Worm (Caenorhabditis elegans) whole organism, young adult: Measurements from ENCODE around the gene abcf-3.

Experiments
- D2030.7 ChIP-seq: fragments of 200-800 bp; sonication (Bioruptor generic); IDR thresholded peaks from 2 replicates; pipeline ENCODE4 v1.3.6; 2022; ENCODE audit warnings: missing genetic modification reagents, missing genetic modification characterization, missing compliant biosample characterization
- F33H1.4 ChIP-seq: fragments of 200-800 bp; sonication (Bioruptor generic); IDR thresholded peaks from 2 replicates; pipeline ENCODE4 v1.3.6; 2022; ENCODE audit warnings: missing genetic modification reagents, missing genetic modification characterization, missing compliant biosample characterization
- F37B4.10 ChIP-seq: fragments of 200-800 bp; sonication (Bioruptor generic); IDR thresholded peaks from 2 replicates; pipeline ENCODE4 v1.3.6; 2022; ENCODE audit warnings: missing genetic modification characterization, missing compliant biosample characterization
- F52B5.7 ChIP-seq: sonication (generic microtip); optimal IDR thresholded peaks from 2 replicates; lab custom pipeline; 2016; ENCODE audit warnings: mild to moderate bottlenecking, missing genetic modification characterization, missing compliant biosample characterization
- F55B11.4 ChIP-seq: sonication (generic microtip); optimal IDR thresholded peaks from 2 replicates; lab custom pipeline; 2016; ENCODE audit warnings: missing compliant biosample characterization, missing genetic modification characterization, borderline replicate concordance; ENCODE audit not compliant: insufficient read depth
- F57C9.4 ChIP-seq: sonication (generic microtip); optimal IDR thresholded peaks from 2 replicates; lab custom pipeline; 2017; ENCODE audit warnings: mild to moderate bottlenecking, missing genetic modification characterization, missing compliant biosample characterization
- T07F8.4 ChIP-seq: sonication (generic microtip); optimal IDR thresholded peaks from 2 replicates; lab custom pipeline; 2016; ENCODE audit warnings: mild to moderate bottlenecking, missing genetic modification characterization, moderate library complexity, missing compliant biosample characterization
- Y53F4B.3 ChIP-seq: fragments of 200-800 bp; sonication (Bioruptor generic); IDR thresholded peaks from 2 replicates; pipeline ENCODE4 v1.3.6; 2022; ENCODE audit warnings: missing genetic modification reagents, missing genetic modification characterization, missing compliant biosample characterization
- Y53G8AR.9 ChIP-seq: fragments of 200-800 bp; sonication (Bioruptor generic); conservative IDR thresholded peaks from 2 replicates; pipeline ENCODE4 v1.3.6; 2022; ENCODE audit warnings: missing genetic modification reagents, missing genetic modification characterization, missing compliant biosample characterization
- Y67H2A.10 ChIP-seq: fragments of 200-800 bp; sonication (Bioruptor generic); conservative IDR thresholded peaks from 2 replicates; pipeline ENCODE4 v1.3.6; 2022; ENCODE audit warnings: missing genetic modification reagents, missing genetic modification characterization, missing compliant biosample characterization
- ZK185.1 ChIP-seq: sonication (generic microtip); optimal IDR thresholded peaks from 2 replicates; lab custom pipeline; 2016; ENCODE audit warnings: mild to moderate bottlenecking, missing genetic modification characterization, missing compliant biosample characterization; ENCODE audit not compliant: poor library complexity, severe bottlenecking
- aptf-2 ChIP-seq: fragments of 200-800 bp; sonication (Bioruptor generic); conservative IDR thresholded peaks from 2 replicates; pipeline ENCODE4 v1.3.6; 2022; ENCODE audit warnings: missing genetic modification reagents, missing genetic modification characterization, missing compliant biosample characterization
- athp-1 ChIP-seq: sonication (generic microtip); optimal IDR thresholded peaks from 2 replicates; lab custom pipeline; 2017; ENCODE audit warnings: mild to moderate bottlenecking, missing genetic modification characterization, missing compliant biosample characterization
- attf-5 ChIP-seq: fragments of 200-800 bp; sonication (Bioruptor generic); optimal IDR thresholded peaks from 2 replicates; lab custom pipeline; 2018; ENCODE audit warnings: mild to moderate bottlenecking, missing genetic modification characterization, missing compliant biosample characterization
- bed-2 ChIP-seq: fragments of 200-800 bp; sonication (Bioruptor generic); IDR thresholded peaks from 2 replicates; pipeline ENCODE4 v1.3.6; 2022; ENCODE audit warnings: missing genetic modification reagents, missing genetic modification characterization, missing compliant biosample characterization
- ceh-100 ChIP-seq: fragments of 200-800 bp; sonication (Bioruptor generic); IDR thresholded peaks from 2 replicates; pipeline ENCODE4 v1.3.6; 2022; ENCODE audit warnings: missing genetic modification reagents, missing genetic modification characterization, missing compliant biosample characterization
- ceh-40 ChIP-seq: fragments of 200-800 bp; sonication (Bioruptor generic); IDR thresholded peaks from 2 replicates; pipeline ENCODE4 v1.3.6; 2022; ENCODE audit warnings: missing genetic modification characterization, missing compliant biosample characterization
- ceh-58 ChIP-seq: fragments of 200-800 bp; sonication (Bioruptor generic); IDR thresholded peaks from 2 replicates; pipeline ENCODE4 v1.3.6; 2022; ENCODE audit warnings: missing genetic modification characterization, missing compliant biosample characterization
- ceh-79 ChIP-seq: sonication (generic microtip); optimal IDR thresholded peaks from 2 replicates; lab custom pipeline; 2017; ENCODE audit warnings: mild to moderate bottlenecking, missing genetic modification characterization, missing compliant biosample characterization
- die-1 ChIP-seq: sonication (generic microtip); optimal IDR thresholded peaks from 2 replicates; lab custom pipeline; 2016; ENCODE audit warnings: missing genotype, mild to moderate bottlenecking, missing genetic modification characterization, missing compliant biosample characterization
- efl-1 ChIP-seq: fragments of 150-350 bp; optimal IDR thresholded peaks from 2 replicates; lab custom pipeline; 2014; ENCODE audit warnings: missing biosample characterization, missing genetic modification reagents, missing genetic modification characterization
- ets-4 ChIP-seq: fragments of 200-800 bp; sonication (Bioruptor generic); optimal IDR thresholded peaks from 2 replicates; lab custom pipeline; 2018; ENCODE audit warnings: mild to moderate bottlenecking, missing genetic modification characterization, missing compliant biosample characterization
- fkh-3 ChIP-seq: sonication (generic microtip); optimal IDR thresholded peaks from 2 replicates; lab custom pipeline; 2016; ENCODE audit warnings: mild to moderate bottlenecking, missing genetic modification characterization, missing compliant biosample characterization
- him-1 ChIP-seq: sonication (generic microtip); optimal IDR thresholded peaks from 2 replicates; lab custom pipeline; 2016; ENCODE audit warnings: missing genotype, missing genetic modification reagents, missing genetic modification characterization, missing compliant biosample characterization
- hmg-1.2 ChIP-seq: fragments of 200-800 bp; sonication (Bioruptor generic); IDR thresholded peaks from 2 replicates; pipeline ENCODE4 v1.3.6; 2022; ENCODE audit warnings: missing genetic modification reagents, missing genetic modification characterization, missing compliant biosample characterization
- hrde-1 ChIP-seq: sonication (generic microtip); optimal IDR thresholded peaks from 2 replicates; lab custom pipeline; 2016; ENCODE audit warnings: missing genetic modification characterization, mild to moderate bottlenecking, missing compliant biosample characterization, moderate library complexity, missing genotype, missing genetic modification reagents, borderline replicate concordance
- hsf-1 ChIP-seq: fragments of 200-800 bp; sonication (Bioruptor generic); IDR thresholded peaks from 2 replicates; pipeline ENCODE4 v1.3.6; 2022; ENCODE audit warnings: missing genetic modification reagents, missing genetic modification characterization, missing compliant biosample characterization
- let-526 ChIP-seq: fragments of 200-800 bp; sonication (Bioruptor generic); IDR thresholded peaks from 2 replicates; pipeline ENCODE4 v1.3.6; 2022; ENCODE audit warnings: missing genetic modification reagents, missing genetic modification characterization, missing compliant biosample characterization
- lin-26 ChIP-seq: fragments of 200-800 bp; sonication (Bioruptor generic); IDR thresholded peaks from 2 replicates; pipeline ENCODE4 v1.3.6; 2022; ENCODE audit warnings: missing genetic modification reagents, missing genetic modification characterization, missing compliant biosample characterization
- lin-40 ChIP-seq: sonication (generic microtip); optimal IDR thresholded peaks from 2 replicates; lab custom pipeline; 2016; ENCODE audit warnings: missing genetic modification characterization, mild to moderate bottlenecking, missing compliant biosample characterization, missing genotype, missing genetic modification reagents
- lir-1 ChIP-seq: fragments of 200-800 bp; sonication (Bioruptor generic); conservative IDR thresholded peaks from 2 replicates; pipeline ENCODE4 v1.3.6; 2022; ENCODE audit warnings: missing genetic modification reagents, missing genetic modification characterization, missing compliant biosample characterization
- lsl-1 ChIP-seq: fragments of 200-800 bp; sonication (Bioruptor generic); optimal IDR thresholded peaks from 2 replicates; lab custom pipeline; 2018; ENCODE audit warnings: mild to moderate bottlenecking, missing genetic modification characterization, moderate library complexity, missing compliant biosample characterization
- madf-10 ChIP-seq: sonication (generic microtip); optimal IDR thresholded peaks from 2 replicates; lab custom pipeline; 2016; ENCODE audit warnings: mild to moderate bottlenecking, missing genetic modification characterization, missing compliant biosample characterization
- madf-3 ChIP-seq: fragments of 200-800 bp; sonication (Bioruptor generic); IDR thresholded peaks from 2 replicates; pipeline ENCODE4 v1.3.6; 2022; ENCODE audit warnings: missing genetic modification reagents, missing genetic modification characterization, missing compliant biosample characterization
- madf-6 ChIP-seq: fragments of 200-800 bp; sonication (Bioruptor generic); IDR thresholded peaks from 2 replicates; pipeline ENCODE4 v1.3.6; 2022; ENCODE audit warnings: missing genetic modification reagents, missing genetic modification characterization, missing compliant biosample characterization
- rpc-1 ChIP-seq, 2 experiments: fragments of 150-350 bp in 1 of 2; sonication (generic microtip) in 1 of 2; optimal IDR thresholded peaks; 2 replicates each; lab custom pipeline; 2014 to 2018; ENCODE audit warnings: missing biosample characterization in 1 of 2, missing genetic modification characterization in 1 of 2, missing genetic modification reagents in 1 of 2, missing genotype in 1 of 2
- snpc-4 ChIP-seq, 5 experiments: fragments of 150-350 bp in 1 of 5; sonication (generic microtip) in 4 of 5; optimal IDR thresholded peaks; 2 replicates each; lab custom pipeline; 2014 to 2018; ENCODE audit warnings: missing genetic modification characterization in 5 of 5, missing biosample characterization in 3 of 5, antibody characterized with exemption in 2 of 5, mild to moderate bottlenecking in 2 of 5, missing compliant biosample characterization in 2 of 5, missing genotype in 2 of 5, moderate library complexity in 2 of 5, missing genetic modification reagents in 1 of 5
- somi-1 ChIP-seq: fragments of 200-800 bp; sonication (Bioruptor generic); optimal IDR thresholded peaks from 2 replicates; lab custom pipeline; 2018; ENCODE audit warnings: mild to moderate bottlenecking, missing genetic modification characterization, missing compliant biosample characterization
- unc-62 ChIP-seq: fragments of 150-350 bp; optimal IDR thresholded peaks from 2 replicates; lab custom pipeline; 2014; ENCODE audit warnings: missing biosample characterization, missing genetic modification reagents, missing genetic modification characterization
- xnd-1 ChIP-seq: sonication (generic microtip); optimal IDR thresholded peaks from 2 replicates; lab custom pipeline; 2016; ENCODE audit warnings: missing genotype, missing genetic modification reagents, missing genetic modification characterization, missing compliant biosample characterization
- zim-3 ChIP-seq: sonication (generic microtip); optimal IDR thresholded peaks from 2 replicates; lab custom pipeline; 2017; ENCODE audit warnings: mild to moderate bottlenecking, missing genetic modification characterization, moderate library complexity, missing compliant biosample characterization
- ztf-22 ChIP-seq: fragments of 200-800 bp; sonication (Bioruptor generic); optimal IDR thresholded peaks from 2 replicates; lab custom pipeline; 2018; ENCODE audit warnings: mild to moderate bottlenecking, missing genetic modification characterization, moderate library complexity, missing compliant biosample characterization
- ztf-25 ChIP-seq: fragments of 200-800 bp; sonication (Bioruptor generic); IDR thresholded peaks from 2 replicates; pipeline ENCODE4 v1.3.6; 2022; ENCODE audit warnings: missing genetic modification reagents, missing genetic modification characterization, missing compliant biosample characterization
- ztf-28 ChIP-seq: fragments of 200-800 bp; sonication (Bioruptor generic); IDR thresholded peaks from 2 replicates; pipeline ENCODE4 v1.3.6; 2022; ENCODE audit warnings: missing genetic modification reagents, missing genetic modification characterization, missing compliant biosample characterization
- ztf-3 ChIP-seq: fragments of 200-800 bp; sonication (Bioruptor generic); optimal IDR thresholded peaks from 2 replicates; lab custom pipeline; 2018; ENCODE audit warnings: mild to moderate bottlenecking, missing genetic modification characterization, missing compliant biosample characterization

abcf-3 gene

ce11 chrIII:6158642-6159475, 14.3 kb upstream of the abcf-3 start, which contains the start of gene nfm-1 (continued):
- TF ChIP-seq Y67H2A.10 (GFP tag; lab: Robert Waterston, UW) (0 out of 2 replicates have a peak, but pooled peaks have one; percentile 18), F33H1.4 (peak; percentile 44), ceh-40 (GFP tag; lab: Robert Waterston, UW) (0 out of 2 replicates have a peak, but pooled peaks have one; percentile 56), snpc-4 (GFP tag; optimal IDR thresholded peaks at IDR 0.05; lab: Kevin White, UChicago) (peak; percentile 30), snpc-4 (tag; optimal IDR thresholded peaks at IDR 0.05; lab: Kevin White, UChicago) (peak in 3 of 4 experiments; percentile 21 to 65 (median 44)), ceh-79 (tag; lab: Kevin White, UChicago) (no peak), athp-1 (tag; lab: Kevin White, UChicago) (peak; percentile 71), ets-4 (no peak), hsf-1 (GFP tag; lab: Robert Waterston, UW) (no peak; the same call in 1 of the 2 replicates), D2030.7 (GFP tag; lab: Robert Waterston, UW) (peak; percentile 87), F37B4.10 (GFP tag; lab: Robert Waterston, UW) (no peak), him-1 (peak; percentile 95), madf-10 (peak; percentile 81), attf-5 (GFP tag; lab: Kevin White, UChicago) (peak; percentile 56), xnd-1 (tag; lab: Kevin White, UChicago) (no peak), ceh-58 (GFP tag; lab: Robert Waterston, UW) (no peak), T07F8.4 (tag; lab: Kevin White, UChicago) (peak; percentile 57), hrde-1 (tag; lab: Kevin White, UChicago) (peak; percentile 41), madf-3 (GFP tag; lab: Robert Waterston, UW) (0 out of 2 replicates have a peak, but pooled peaks have one; percentile 66), unc-62 (GFP tag; lab: Kevin White, UChicago) (no peak), lin-26 (GFP tag; lab: Robert Waterston, UW) (peak; percentile 88), die-1 (tag; lab: Kevin White, UChicago) (peak; percentile 86), rpc-1 (optimal IDR thresholded peaks at IDR 0.05; lab: Kevin White, UChicago) (peak; percentile 84), rpc-1 (tag; optimal IDR thresholded peaks at IDR 0.05; lab: Kevin White, UChicago) (peak; percentile 91), Y53F4B.3 (GFP tag; lab: Robert Waterston, UW) (no peak), bed-2 (GFP tag; lab: Robert Waterston, UW) (no peak), lsl-1 (peak; percentile 60), ztf-22 (GFP tag; lab: Kevin White, UChicago) (no peak), Y53G8AR.9 (GFP tag; lab: Robert Waterston, UW) (peak; percentile 68), F55B11.4 (tag; lab: Kevin White, UChicago) (no peak), ztf-25 (GFP tag; lab: Robert Waterston, UW) (no peak), hmg-1.2 (GFP tag; lab: Robert Waterston, UW) (peak; percentile 82), somi-1 (GFP tag; lab: Kevin White, UChicago) (peak; percentile 71), fkh-3 (tag; lab: Kevin White, UChicago) (peak; percentile 65), lin-40 (peak; percentile 58), F52B5.7 (peak; percentile 69), F57C9.4 (tag; lab: Kevin White, UChicago) (no peak), lir-1 (peak; percentile 50; the same call in 1 of the 2 replicates), madf-6 (peak; percentile 68), zim-3 (tag; lab: Kevin White, UChicago) (peak; percentile 39), ztf-28 (0 out of 2 replicates have a peak, but pooled peaks have one; percentile 49), efl-1 (GFP tag; lab: Kevin White, UChicago) (peak; percentile 31), ztf-3 (no peak), let-526 (no peak), aptf-2 (GFP tag; lab: Robert Waterston, UW) (no peak), ZK185.1 (tag; lab: Kevin White, UChicago) (peak; percentile 80), ceh-100 (peak; percentile 54; the same call in 1 of the 2 replicates)
